Worm (Caenorhabditis elegans) whole organism, L2 larva: ENCODE measurements around the gene coh-1.

ENCODE experiments used
- R02D3.7 ChIP-seq: fragments of 150-350 bp; optimal IDR thresholded peaks from 2 replicates; lab custom pipeline; 2014; ENCODE audit warnings: missing biosample characterization, missing genetic modification characterization
- ZK546.5 ChIP-seq: sonication (generic microtip); optimal IDR thresholded peaks from 2 replicates; lab custom pipeline; 2017; ENCODE audit warnings: missing biosample characterization, missing genetic modification characterization
- alr-1 ChIP-seq: fragments of 150-350 bp; optimal IDR thresholded peaks from 2 replicates; lab custom pipeline; 2014; ENCODE audit warnings: missing biosample characterization, missing genetic modification characterization
- aly-2 ChIP-seq: fragments of 150-350 bp; optimal IDR thresholded peaks from 2 replicates; lab custom pipeline; 2014; ENCODE audit warnings: missing biosample characterization, missing genetic modification characterization
- ama-1 ChIP-seq: fragments of 150-350 bp; optimal IDR thresholded peaks from 2 replicates; lab custom pipeline; 2018; ENCODE audit warnings: inconsistent platforms
- blmp-1 ChIP-seq: sonication (generic microtip); optimal IDR thresholded peaks from 2 replicates; lab custom pipeline; 2017; ENCODE audit warnings: missing genetic modification characterization, mild to moderate bottlenecking, missing compliant biosample characterization, antibody characterized with exemption, moderate library complexity; ENCODE audit not compliant: insufficient read depth
- ceh-16 ChIP-seq: fragments of 150-350 bp; optimal IDR thresholded peaks from 2 replicates; lab custom pipeline; 2014; ENCODE audit warnings: missing biosample characterization, missing genetic modification characterization
- ceh-82 ChIP-seq: fragments of 150-350 bp; optimal IDR thresholded peaks from 2 replicates; lab custom pipeline; 2014; ENCODE audit warnings: missing biosample characterization, missing genetic modification characterization
- crh-2 ChIP-seq: sonication (generic microtip); optimal IDR thresholded peaks from 2 replicates; lab custom pipeline; 2017; ENCODE audit warnings: missing biosample characterization, missing genetic modification characterization
- elt-1 ChIP-seq: fragments of 150-350 bp; optimal IDR thresholded peaks from 2 replicates; lab custom pipeline; 2014; ENCODE audit warnings: missing biosample characterization, missing genetic modification characterization
- fos-1 ChIP-seq: fragments of 150-350 bp; optimal IDR thresholded peaks from 2 replicates; lab custom pipeline; 2014; ENCODE audit warnings: missing biosample characterization, missing genetic modification characterization
- lin-13 ChIP-seq: fragments of 150-350 bp; optimal IDR thresholded peaks from 2 replicates; lab custom pipeline; 2014; ENCODE audit warnings: missing biosample characterization, missing genetic modification reagents, missing genetic modification characterization
- mbf-1 ChIP-seq: sonication (generic microtip); optimal IDR thresholded peaks from 2 replicates; lab custom pipeline; 2017; ENCODE audit warnings: missing biosample characterization, missing genetic modification characterization
- nhr-10 ChIP-seq: sonication (generic microtip); optimal IDR thresholded peaks from 2 replicates; lab custom pipeline; 2017; ENCODE audit warnings: missing biosample characterization, missing genetic modification characterization
- nhr-129 ChIP-seq: fragments of 150-350 bp; optimal IDR thresholded peaks from 2 replicates; lab custom pipeline; 2014; ENCODE audit warnings: missing biosample characterization, missing genetic modification characterization
- nhr-21 ChIP-seq: fragments of 150-350 bp; optimal IDR thresholded peaks from 2 replicates; lab custom pipeline; 2014; ENCODE audit warnings: missing biosample characterization, missing genetic modification characterization
- nhr-25 ChIP-seq: fragments of 150-350 bp; sonication (generic microtip); optimal IDR thresholded peaks from 3 replicates; lab custom pipeline; 2014; ENCODE audit warnings: missing biosample characterization, missing genetic modification characterization
- peb-1 ChIP-seq: fragments of 150-350 bp; optimal IDR thresholded peaks from 2 replicates; lab custom pipeline; 2014; ENCODE audit warnings: missing biosample characterization, missing genetic modification characterization
- sem-4 ChIP-seq: fragments of 150-350 bp; optimal IDR thresholded peaks from 2 replicates; lab custom pipeline; 2014; ENCODE audit warnings: missing biosample characterization, missing genetic modification reagents, missing genetic modification characterization
- skn-1 ChIP-seq: sonication (generic microtip); optimal IDR thresholded peaks from 2 replicates; lab custom pipeline; 2017; ENCODE audit warnings: missing biosample characterization, missing genetic modification characterization
- sma-3 ChIP-seq: sonication (generic microtip); optimal IDR thresholded peaks from 2 replicates; lab custom pipeline; 2016; ENCODE audit warnings: missing genetic modification reagents, missing genetic modification characterization, missing compliant biosample characterization
- sma-9 ChIP-seq, 2 experiments: fragments of 150-350 bp in 1 of 2; sonication (generic microtip) in 1 of 2; optimal IDR thresholded peaks; 2 replicates each; lab custom pipeline; 2014 to 2016; ENCODE audit warnings: missing genetic modification characterization in 2 of 2, mild to moderate bottlenecking in 1 of 2, missing biosample characterization in 1 of 2, missing compliant biosample characterization in 1 of 2, missing genetic modification reagents in 1 of 2, moderate library complexity in 1 of 2
- unc-39 ChIP-seq: fragments of 150-350 bp; optimal IDR thresholded peaks from 2 replicates; lab custom pipeline; 2014; ENCODE audit warnings: missing biosample characterization, missing genetic modification characterization
- unc-62 ChIP-seq: fragments of 150-350 bp; optimal IDR thresholded peaks from 2 replicates; lab custom pipeline; 2014; ENCODE audit warnings: missing biosample characterization, missing genetic modification reagents, missing genetic modification characterization

Gene coh-1

ce11 chrX:7416082-7416481 is 58.7 kb downstream of the coh-1 start, which contains the start of gene C10A4.1:
TSS of gene C10A4.1 (plus strand) at chrX:7416382.
- TF ChIP-seq nhr-129 (tag; lab: Kevin White, UChicago) (no peak), alr-1 (tag; lab: Kevin White, UChicago) (no peak), crh-2 (tag; lab: Kevin White, UChicago) (no peak), mbf-1 (tag; lab: Kevin White, UChicago) (no peak), nhr-21 (tag; lab: Kevin White, UChicago) (no peak), blmp-1 (tag; lab: Kevin White, UChicago) (no peak), ceh-16 (no peak), sma-9 (GFP tag; optimal IDR thresholded peaks at IDR 0.05; lab: Kevin White, UChicago) (no peak), sma-9 (tag; optimal IDR thresholded peaks at IDR 0.05; lab: Kevin White, UChicago) (no peak), R02D3.7 (tag; lab: Kevin White, UChicago) (no peak), nhr-25 (no peak), sem-4 (tag; lab: Kevin White, UChicago) (no peak), unc-62 (GFP tag; lab: Kevin White, UChicago) (no peak), ZK546.5 (tag; lab: Kevin White, UChicago) (no peak), ceh-82 (tag; lab: Kevin White, UChicago) (no peak), elt-1 (no peak)

- TF ChIP-seq unc-39 (tag; lab: Kevin White, UChicago) (no peak), elt-1 (no peak), sma-3 (no peak), ceh-82 (tag; lab: Kevin White, UChicago) (no peak), R02D3.7 (tag; lab: Kevin White, UChicago) (no peak), fos-1 (tag; lab: Kevin White, UChicago) (no peak), aly-2 (no peak), sma-9 (GFP tag; optimal IDR thresholded peaks at IDR 0.05; lab: Kevin White, UChicago) (no peak), sma-9 (tag; optimal IDR thresholded peaks at IDR 0.05; lab: Kevin White, UChicago) (no peak), peb-1 (tag; lab: Kevin White, UChicago) (no peak), crh-2 (tag; lab: Kevin White, UChicago) (no peak), ama-1 (lab: Kevin White, UChicago) (no peak), skn-1 (tag; lab: Kevin White, UChicago) (no peak), nhr-10 (no peak), lin-13 (GFP tag; lab: Kevin White, UChicago) (no peak), blmp-1 (tag; lab: Kevin White, UChicago) (no peak), nhr-25 (no peak)
Observed at ce11 chrX:7415420-7415819, 59.4 kb downstream of the coh-1 start, which contains the start of gene C10A4.7. TSS of gene C10A4.7 (minus strand) at chrX:7415520.
